Worm (Caenorhabditis elegans): ENCODE data around the gene F02D10.3.

The F02D10.3 gene

ce11 chrX:13511796-13512195, 49.4 kb upstream of the F02D10.3 start (continued):
- TF ChIP-seq dmd-8 (GFP tag; IDR thresholded peaks at IDR 0.05), result peak; percentile 90
- no peak for TF ChIP-seq nhr-237 (tag; optimal IDR thresholded peaks at IDR 0.05)
- no peak for TF ChIP-seq mdl-1 (tag; optimal IDR thresholded peaks at IDR 0.05)
- TF ChIP-seq dpl-1 (GFP tag; optimal IDR thresholded peaks at IDR 0.05), result peak; percentile 0
- peak; percentile 49 for TF ChIP-seq nhr-11 (tag; optimal IDR thresholded peaks at IDR 0.05)
- TF ChIP-seq nhr-42 (GFP tag; IDR thresholded peaks at IDR 0.05), result peak; percentile 59; the same call in 1 of the 2 replicates
- TF ChIP-seq mxl-3 (GFP tag; optimal IDR thresholded peaks at IDR 0.05), result peak; percentile 47
- peak; percentile 93 for TF ChIP-seq lim-7 (GFP tag; IDR thresholded peaks at IDR 0.05)
- peak; percentile 14 for TF ChIP-seq lin-13 (GFP tag; optimal IDR thresholded peaks at IDR 0.05)
- 0 out of 2 replicates have a peak, but pooled peaks have one; percentile 43 for TF ChIP-seq Y75B8A.6 (GFP tag; IDR thresholded peaks at IDR 0.05)
- TF ChIP-seq spr-1 (tag; optimal IDR thresholded peaks at IDR 0.05), result peak; percentile 64
- TF ChIP-seq T20F7.1 (GFP tag; optimal IDR thresholded peaks at IDR 0.05), result peak; percentile 53
- peak; percentile 69 for TF ChIP-seq nhr-48 (tag; optimal IDR thresholded peaks at IDR 0.05)
- no peak for TF ChIP-seq unc-39 (tag; optimal IDR thresholded peaks at IDR 0.05)
- TF ChIP-seq hlh-30 (tag; optimal IDR thresholded peaks at IDR 0.05; ENCODE audit: insufficient read depth), result peak; percentile 27
- 0 out of 2 replicates have a peak, but pooled peaks have one; percentile 23 for TF ChIP-seq dmd-9 (GFP tag; IDR thresholded peaks at IDR 0.05)
- peak in 1 of 2 experiments; percentile 63 for TF ChIP-seq lsy-2 (tag; optimal IDR thresholded peaks at IDR 0.05)
- peak; percentile 12 for TF ChIP-seq gei-8 (GFP tag; optimal IDR thresholded peaks at IDR 0.05)
- TF ChIP-seq Y48G9A.11 (GFP tag; IDR thresholded peaks at IDR 0.05), result 0 out of 2 replicates have a peak, but pooled peaks have one; percentile 49
- TF ChIP-seq spr-3 (GFP tag; optimal IDR thresholded peaks at IDR 0.05), result peak; percentile 65
- TF ChIP-seq F10B5.3 (tag; optimal IDR thresholded peaks at IDR 0.05), result peak; percentile 36
- TF ChIP-seq snpc-4 (tag; optimal IDR thresholded peaks at IDR 0.05), result no peak
- TF ChIP-seq ces-1 (GFP tag; optimal IDR thresholded peaks at IDR 0.05), result no peak
- TF ChIP-seq pha-4 (GFP tag; IDR thresholded peaks at IDR 0.05), result peak; percentile 89; the same call in 1 of the 2 replicates
- TF ChIP-seq pha-4 (tag; optimal IDR thresholded peaks at IDR 0.05), result no peak
- peak; percentile 56; the same call in 1 of the 2 replicates for TF ChIP-seq ceh-44 (GFP tag; IDR thresholded peaks at IDR 0.05)
- TF ChIP-seq dmd-6 (GFP tag; IDR thresholded peaks at IDR 0.05), result peak; percentile 69
- TF ChIP-seq D1046.2 (GFP tag; IDR thresholded peaks at IDR 0.05), result peak; percentile 83; the same call in 1 of the 2 replicates
- TF ChIP-seq aha-1 (tag), result peak; percentile 69
- no peak for TF ChIP-seq ceh-62 (tag; optimal IDR thresholded peaks at IDR 0.05)
- peak; percentile 37 to 89 for TF ChIP-seq daf-16 (GFP tag; optimal IDR thresholded peaks at IDR 0.05)
- peak; percentile 65 for TF ChIP-seq daf-16 (tag; optimal IDR thresholded peaks at IDR 0.05)
- 0 out of 2 replicates have a peak, but pooled peaks have one; percentile 42 for TF ChIP-seq zfp-3 (GFP tag; conservative IDR thresholded peaks at IDR 0.05)
- TF ChIP-seq hlh-11 (tag; optimal IDR thresholded peaks at IDR 0.05), result peak; percentile 55
- peak; percentile 64; the same call in 1 of the 2 replicates for TF ChIP-seq lin-29 (GFP tag; IDR thresholded peaks at IDR 0.05)
- no peak for TF ChIP-seq ama-1 (optimal IDR thresholded peaks at IDR 0.05)
- TF ChIP-seq hmg-1.1 (GFP tag; IDR thresholded peaks at IDR 0.05), result peak; percentile 89
- peak; percentile 90 for TF ChIP-seq vab-7 (GFP tag; IDR thresholded peaks at IDR 0.05)
- TF ChIP-seq dve-1 (tag; optimal IDR thresholded peaks at IDR 0.05; ENCODE audit: insufficient read depth), result peak; percentile 21
- peak; percentile 76 for TF ChIP-seq madf-9 (GFP tag; conservative IDR thresholded peaks at IDR 0.05)
- TF ChIP-seq zip-2 (tag; optimal IDR thresholded peaks at IDR 0.05), result peak; percentile 57

- TF ChIP-seq nhr-11 (tag; optimal IDR thresholded peaks at IDR 0.05), result no peak
- no peak for TF ChIP-seq aly-2 (tag; optimal IDR thresholded peaks at IDR 0.05)
- no peak for TF ChIP-seq F49E8.2 (tag; optimal IDR thresholded peaks at IDR 0.05; ENCODE audit: borderline replicate concordance)
- no peak for TF ChIP-seq nhr-76 (tag; optimal IDR thresholded peaks at IDR 0.05)
- TF ChIP-seq spr-1 (tag; optimal IDR thresholded peaks at IDR 0.05), result no peak
- TF ChIP-seq unc-62 (GFP tag; optimal IDR thresholded peaks at IDR 0.05 in 1 of 2), result peak in 1 of 2 experiments; percentile 40
- no peak for TF ChIP-seq unc-62 (tag; optimal IDR thresholded peaks at IDR 0.05)
- TF ChIP-seq tra-1 (GFP tag; IDR thresholded peaks at IDR 0.05), result no peak
These were observed 48.6 kb upstream of the F02D10.3 start, which contains the start of gene col-185 for ce11 chrX:13510997-13511396. TSS of gene col-185 (minus strand) at chrX:13511097.
